Worm (Caenorhabditis elegans) whole organism, L4 larva: ENCODE results near the gene F26F4.6.
A peak's percentile ranks its signal among the peaks of the same experiment; 100 is the strongest.

Source experiments
- F10B5.3 ChIP-seq: sonication (generic microtip); optimal IDR thresholded peaks from 2 replicates; lab custom pipeline; 2016; ENCODE audit warnings: mild to moderate bottlenecking, missing genetic modification characterization, missing compliant biosample characterization
- F49E8.2 ChIP-seq: sonication (generic microtip); optimal IDR thresholded peaks from 2 replicates; lab custom pipeline; 2016; ENCODE audit warnings: missing compliant biosample characterization, mild to moderate bottlenecking, missing genetic modification characterization, borderline replicate concordance
- Y105C5A.15 ChIP-seq: fragments of 200-800 bp; sonication (Bioruptor generic); IDR thresholded peaks from 2 replicates; pipeline ENCODE4 v1.3.6; 2022; ENCODE audit warnings: missing genetic modification characterization, missing compliant biosample characterization
- ZK546.5 ChIP-seq, 2 experiments: sonication (generic microtip); optimal IDR thresholded peaks; 2 replicates each; lab custom pipeline; 2017; ENCODE audit warnings: missing biosample characterization in 2 of 2, missing genetic modification characterization in 2 of 2
- aly-2 ChIP-seq: sonication (generic microtip); optimal IDR thresholded peaks from 2 replicates; lab custom pipeline; 2018; ENCODE audit warnings: missing biosample characterization, missing genetic modification characterization
- arid-1 ChIP-seq: fragments of 200-800 bp; sonication (Bioruptor generic); conservative IDR thresholded peaks from 2 replicates; pipeline ENCODE4 v1.3.6; 2022; ENCODE audit warnings: missing genetic modification reagents, missing genetic modification characterization, missing compliant biosample characterization
- attf-4 ChIP-seq: sonication (generic microtip); optimal IDR thresholded peaks from 3 replicates; lab custom pipeline; 2017; ENCODE audit warnings: missing biosample characterization, missing genetic modification characterization
- ceh-20 ChIP-seq: fragments of 200-800 bp; sonication (Bioruptor generic); IDR thresholded peaks from 2 replicates; pipeline ENCODE4 v1.3.6; 2022; ENCODE audit warnings: missing genetic modification reagents, missing genetic modification characterization, missing compliant biosample characterization
- ceh-28 ChIP-seq: fragments of 150-350 bp; optimal IDR thresholded peaks from 2 replicates; lab custom pipeline; 2014; ENCODE audit warnings: missing biosample characterization, missing genetic modification reagents, missing genetic modification characterization
- ces-1 ChIP-seq: fragments of 150-350 bp; sonication (generic microtip); optimal IDR thresholded peaks from 4 replicates; lab custom pipeline; 2014; ENCODE audit warnings: missing biosample characterization, missing genetic modification reagents, missing genetic modification characterization
- ctbp-1 ChIP-seq: fragments of 200-800 bp; sonication (Bioruptor generic); IDR thresholded peaks from 2 replicates; pipeline ENCODE4 v1.3.6; 2022; ENCODE audit warnings: missing genetic modification reagents, missing genetic modification characterization, missing compliant biosample characterization
- daf-12 ChIP-seq: fragments of 150-350 bp; optimal IDR thresholded peaks from 2 replicates; lab custom pipeline; 2014; ENCODE audit warnings: missing biosample characterization, missing genetic modification reagents, missing genetic modification characterization
- daf-19 ChIP-seq: fragments of 200-800 bp; sonication (Bioruptor generic); conservative IDR thresholded peaks from 2 replicates; pipeline ENCODE4 v1.3.6; 2022; ENCODE audit warnings: missing genetic modification characterization, missing compliant biosample characterization
- dmd-8 ChIP-seq: fragments of 200-800 bp; sonication (Bioruptor generic); IDR thresholded peaks from 2 replicates; pipeline ENCODE4 v1.3.6; 2022; ENCODE audit warnings: missing genetic modification characterization, missing compliant biosample characterization
- dmd-9 ChIP-seq: fragments of 200-800 bp; sonication (Bioruptor generic); IDR thresholded peaks from 2 replicates; pipeline ENCODE4 v1.3.6; 2022; ENCODE audit warnings: missing genetic modification reagents, missing genetic modification characterization, missing compliant biosample characterization
- dpl-1 ChIP-seq: fragments of 150-350 bp; optimal IDR thresholded peaks from 2 replicates; lab custom pipeline; 2014; ENCODE audit warnings: missing biosample characterization, missing genetic modification reagents, missing genetic modification characterization
- dve-1 ChIP-seq: sonication (generic microtip); optimal IDR thresholded peaks from 2 replicates; lab custom pipeline; 2017; ENCODE audit warnings: antibody characterized with exemption, mild to moderate bottlenecking, missing genetic modification characterization, missing compliant biosample characterization; ENCODE audit not compliant: insufficient read depth
- fkh-10 ChIP-seq: fragments of 150-350 bp; optimal IDR thresholded peaks from 2 replicates; lab custom pipeline; 2014; ENCODE audit warnings: missing biosample characterization, missing genetic modification reagents, missing genetic modification characterization
- gei-8 ChIP-seq: fragments of 200-800 bp; sonication (Bioruptor generic); optimal IDR thresholded peaks from 2 replicates; lab custom pipeline; 2018; ENCODE audit warnings: mild to moderate bottlenecking, missing genetic modification characterization, missing compliant biosample characterization
- lin-13 ChIP-seq: fragments of 150-350 bp; optimal IDR thresholded peaks from 2 replicates; lab custom pipeline; 2014; ENCODE audit warnings: missing biosample characterization, missing genetic modification reagents, missing genetic modification characterization
- lin-29 ChIP-seq: fragments of 200-800 bp; sonication (Bioruptor generic); IDR thresholded peaks from 2 replicates; pipeline ENCODE4 v1.3.6; 2022; ENCODE audit warnings: missing genetic modification reagents, missing genetic modification characterization, missing compliant biosample characterization
- lin-39 ChIP-seq: fragments of 150-350 bp; optimal IDR thresholded peaks from 2 replicates; lab custom pipeline; 2014; ENCODE audit warnings: missing biosample characterization, missing genetic modification reagents, missing genetic modification characterization
- lsy-2 ChIP-seq, 2 experiments: fragments of 150-350 bp in 1 of 2; sonication (generic microtip) in 1 of 2; optimal IDR thresholded peaks; 2 replicates each; lab custom pipeline; 2014 to 2017; ENCODE audit warnings: missing biosample characterization in 2 of 2, missing genetic modification characterization in 2 of 2
- mdt-29 ChIP-seq: fragments of 200-800 bp; sonication (Bioruptor generic); IDR thresholded peaks from 2 replicates; pipeline ENCODE4 v1.3.6; 2022; ENCODE audit warnings: missing genetic modification reagents, missing genetic modification characterization, missing compliant biosample characterization
- mep-1 ChIP-seq: fragments of 150-350 bp; sonication (generic microtip); optimal IDR thresholded peaks from 3 replicates; lab custom pipeline; 2014; ENCODE audit warnings: missing biosample characterization, missing genetic modification characterization
- nhr-10 ChIP-seq: fragments of 150-350 bp; optimal IDR thresholded peaks from 2 replicates; lab custom pipeline; 2014; ENCODE audit warnings: missing biosample characterization, missing genetic modification characterization
- nhr-11 ChIP-seq: fragments of 150-350 bp; optimal IDR thresholded peaks from 2 replicates; lab custom pipeline; 2014; ENCODE audit warnings: missing biosample characterization, missing genetic modification characterization
- nhr-111 ChIP-seq: fragments of 200-800 bp; sonication (Bioruptor generic); optimal IDR thresholded peaks from 2 replicates; lab custom pipeline; 2018; ENCODE audit warnings: mild to moderate bottlenecking, missing genetic modification characterization, missing compliant biosample characterization
- nhr-25 ChIP-seq: sonication (generic microtip); optimal IDR thresholded peaks from 2 replicates; lab custom pipeline; 2017; ENCODE audit warnings: missing genetic modification characterization, mild to moderate bottlenecking, missing compliant biosample characterization, antibody characterized with exemption, moderate library complexity, borderline replicate concordance; ENCODE audit not compliant: insufficient read depth
- nhr-42 ChIP-seq: fragments of 200-800 bp; sonication (Bioruptor generic); IDR thresholded peaks from 2 replicates; pipeline ENCODE4 v1.3.6; 2022; ENCODE audit warnings: missing genetic modification characterization, missing compliant biosample characterization
- nhr-76 ChIP-seq: fragments of 150-350 bp; optimal IDR thresholded peaks from 2 replicates; lab custom pipeline; 2014; ENCODE audit warnings: missing biosample characterization, missing genetic modification characterization
- pha-4 ChIP-seq, 2 experiments: fragments of 150-350 bp in 1 of 2; fragments of 200-800 bp in 1 of 2; sonication (Bioruptor generic) in 1 of 2; IDR thresholded peaks in 1 of 2; optimal IDR thresholded peaks in 1 of 2; 2 replicates each; pipeline versions ENCODE4 v1.3.6 to Lab custom; 2014 to 2022; ENCODE audit warnings: missing genetic modification characterization in 2 of 2, missing genetic modification reagents in 2 of 2, missing biosample characterization in 1 of 2, missing compliant biosample characterization in 1 of 2
- pqm-1 ChIP-seq: sonication (generic microtip); optimal IDR thresholded peaks from 2 replicates; lab custom pipeline; 2017; ENCODE audit warnings: missing biosample characterization, missing genetic modification characterization
- rbr-2 ChIP-seq: sonication (generic microtip); optimal IDR thresholded peaks from 2 replicates; lab custom pipeline; 2016; ENCODE audit warnings: missing genotype, missing genetic modification characterization, missing compliant biosample characterization
- sdz-12 ChIP-seq: fragments of 200-800 bp; sonication (Bioruptor generic); optimal IDR thresholded peaks from 2 replicates; lab custom pipeline; 2018; ENCODE audit warnings: mild to moderate bottlenecking, missing genetic modification characterization, missing compliant biosample characterization
- skn-1 ChIP-seq: fragments of 150-350 bp; optimal IDR thresholded peaks from 2 replicates; lab custom pipeline; 2014; ENCODE audit warnings: missing biosample characterization, missing genetic modification characterization
- tag-97 ChIP-seq: fragments of 200-800 bp; sonication (Bioruptor generic); IDR thresholded peaks from 2 replicates; pipeline ENCODE4 v1.3.6; 2022; ENCODE audit warnings: missing genetic modification characterization, missing compliant biosample characterization
- tra-1 ChIP-seq: fragments of 200-800 bp; sonication (Bioruptor generic); IDR thresholded peaks from 2 replicates; pipeline ENCODE4 v1.3.6; 2022; ENCODE audit warnings: missing genetic modification reagents, missing genetic modification characterization, missing compliant biosample characterization
- unc-130 ChIP-seq: sonication (generic microtip); optimal IDR thresholded peaks from 2 replicates; lab custom pipeline; 2016; ENCODE audit warnings: missing genetic modification reagents, missing genetic modification characterization, missing compliant biosample characterization
- vab-7 ChIP-seq: fragments of 200-800 bp; sonication (Bioruptor generic); IDR thresholded peaks from 2 replicates; pipeline ENCODE4 v1.3.6; 2022; ENCODE audit warnings: missing genetic modification reagents, missing genetic modification characterization, missing compliant biosample characterization
- zfp-3 ChIP-seq: fragments of 200-800 bp; sonication (Bioruptor generic); conservative IDR thresholded peaks from 2 replicates; pipeline ENCODE4 v1.3.6; 2022; ENCODE audit warnings: missing genetic modification reagents, missing genetic modification characterization, missing compliant biosample characterization
- zip-11 ChIP-seq: fragments of 200-800 bp; sonication (Bioruptor generic); IDR thresholded peaks from 2 replicates; pipeline ENCODE4 v1.3.6; 2022; ENCODE audit warnings: missing genetic modification characterization, missing compliant biosample characterization
- zip-2 ChIP-seq: fragments of 150-350 bp; optimal IDR thresholded peaks from 2 replicates; lab custom pipeline; 2014; ENCODE audit warnings: missing biosample characterization, missing genetic modification characterization
- ztf-11 ChIP-seq: fragments of 150-350 bp; optimal IDR thresholded peaks from 2 replicates; lab custom pipeline; 2014; ENCODE audit warnings: missing biosample characterization, missing genetic modification characterization

Gene F26F4.6

ce11 chrIII:4934896-4935628, 41.6 kb upstream of the F26F4.6 start, which contains the start of gene mrps-18C (continued):
- no peak for TF ChIP-seq skn-1
- no peak for TF ChIP-seq dmd-8 (GFP tag; lab: Robert Waterston, UW)
- TF ChIP-seq lsy-2 (tag; optimal IDR thresholded peaks at IDR 0.05; lab: Kevin White, UChicago) = peak in 1 of 2 experiments; percentile 52
- TF ChIP-seq aly-2 (tag; lab: Kevin White, UChicago) = no peak
- TF ChIP-seq Y105C5A.15 (GFP tag; lab: Robert Waterston, UW) = no peak
- TF ChIP-seq fkh-10 = no peak
- no peak for TF ChIP-seq nhr-11 (tag; lab: Kevin White, UChicago)
- no peak for TF ChIP-seq F10B5.3 (tag; lab: Kevin White, UChicago)
- TF ChIP-seq, all 104 proteins: peak for 7

ce11 chrIII:4932203-4932699, 38.8 kb upstream of the F26F4.6 start, which contains the start of the genes C26E6.12 and eri-9:
Gene C26E6.12, minus strand, starts transcription at chrIII:4932253.
Gene eri-9, plus strand, starts transcription at chrIII:4932450.
- TF ChIP-seq arid-1 (GFP tag; lab: Robert Waterston, UW) = no peak
- TF ChIP-seq mdt-29 (GFP tag; lab: Robert Waterston, UW) = no peak
- TF ChIP-seq ces-1 = no peak
- TF ChIP-seq daf-12 (tag; lab: Kevin White, UChicago) = no peak
- no peak for TF ChIP-seq nhr-10 (tag; lab: Kevin White, UChicago)
- TF ChIP-seq dve-1 (tag; lab: Kevin White, UChicago) = no peak
- no peak for TF ChIP-seq nhr-11 (tag; lab: Kevin White, UChicago)
- no peak for TF ChIP-seq lin-39 (tag; lab: Kevin White, UChicago)
- TF ChIP-seq tra-1 (GFP tag; lab: Robert Waterston, UW) = no peak
- TF ChIP-seq sdz-12 (GFP tag; lab: Kevin White, UChicago) = no peak

ce11 chrIII:4930154-4930679, 36.8 kb upstream of the F26F4.6 start, which contains the start of gene set-2:
Gene set-2, minus strand, starts transcription at chrIII:4930204.
- TF ChIP-seq zip-11 (GFP tag; lab: Robert Waterston, UW) (no peak), mdt-29 (GFP tag; lab: Robert Waterston, UW) (no peak), ceh-28 (tag; lab: Kevin White, UChicago) (no peak), nhr-111 (GFP tag; lab: Kevin White, UChicago) (no peak), zip-2 (tag; lab: Kevin White, UChicago) (no peak), lin-13 (GFP tag; lab: Kevin White, UChicago) (peak; percentile 42), ZK546.5 (tag; optimal IDR thresholded peaks at IDR 0.05; lab: Kevin White, UChicago) (no peak), ceh-20 (peak; percentile 47; the same call in 1 of the 2 replicates), nhr-25 (tag; lab: Kevin White, UChicago) (no peak), attf-4 (no peak), mep-1 (tag; lab: Kevin White, UChicago) (no peak), dmd-9 (GFP tag; lab: Robert Waterston, UW) (peak; percentile 90), dpl-1 (GFP tag; lab: Kevin White, UChicago) (peak; percentile 91), nhr-10 (tag; lab: Kevin White, UChicago) (no peak), pha-4 (GFP tag; IDR thresholded peaks at IDR 0.05; lab: Robert Waterston, UW) (no peak), pha-4 (tag; optimal IDR thresholded peaks at IDR 0.05; lab: Kevin White, UChicago) (no peak), unc-130 (GFP tag; lab: Kevin White, UChicago) (peak; percentile 98), pqm-1 (tag; lab: Kevin White, UChicago) (no peak), dmd-8 (GFP tag; lab: Robert Waterston, UW) (0 out of 2 replicates have a peak, but pooled peaks have one; percentile 42), vab-7 (0 out of 2 replicates have a peak, but pooled peaks have one; percentile 18), tag-97 (no peak), ztf-11 (tag; lab: Kevin White, UChicago) (no peak), nhr-76 (no peak), skn-1 (no peak), F49E8.2 (tag; lab: Kevin White, UChicago) (peak; percentile 44), daf-19 (GFP tag; lab: Robert Waterston, UW) (no peak), gei-8 (GFP tag; lab: Kevin White, UChicago) (no peak), nhr-42 (GFP tag; lab: Robert Waterston, UW) (no peak), lin-29 (no peak), ctbp-1 (no peak), aly-2 (tag; lab: Kevin White, UChicago) (no peak), zfp-3 (GFP tag; lab: Robert Waterston, UW) (0 out of 2 replicates have a peak, but pooled peaks have one; percentile 17), rbr-2 (tag; lab: Kevin White, UChicago) (peak; percentile 23)
